Worm (Caenorhabditis elegans): Measurements from ENCODE around the gene F47B8.18.

F47B8.18 gene

ce11 chrV:14320730-14321319 lies 4.4 kb downstream of the F47B8.18 start:
- TF ChIP-seq sea-1 (GFP tag; conservative IDR thresholded peaks at IDR 0.05) (0 out of 2 replicates have a peak, but pooled peaks have one; percentile 21), aly-1 (tag; optimal IDR thresholded peaks at IDR 0.05) (no peak)

ce11 chrV:14320246-14320645 lies 5.0 kb downstream of the F47B8.18 start, which contains the start of gene F47B8.14:
Gene F47B8.14 (plus strand): TSS chrV:14320546.
- no peak for TF ChIP-seq pes-1 (GFP tag; IDR thresholded peaks at IDR 0.05)
- TF ChIP-seq hmbx-1 (tag; optimal IDR thresholded peaks at IDR 0.05), result no peak
- no peak for TF ChIP-seq tbx-37 (GFP tag; conservative IDR thresholded peaks at IDR 0.05)
- no peak for TF ChIP-seq hmg-4 (GFP tag; optimal IDR thresholded peaks at IDR 0.05)
- TF ChIP-seq flt-1 (GFP tag; IDR thresholded peaks at IDR 0.05), result no peak
- TF ChIP-seq ama-1 (optimal IDR thresholded peaks at IDR 0.05), result no peak
- no peak for TF ChIP-seq ceh-36 (tag; optimal IDR thresholded peaks at IDR 0.05)
- TF ChIP-seq tra-4 (tag; optimal IDR thresholded peaks at IDR 0.05), result no peak
- no peak for TF ChIP-seq scrt-1 (GFP tag; IDR thresholded peaks at IDR 0.05)
- no peak for TF ChIP-seq B0310.2 (tag; optimal IDR thresholded peaks at IDR 0.05)
- TF ChIP-seq aly-1 (tag; optimal IDR thresholded peaks at IDR 0.05), result no peak
- no peak for TF ChIP-seq sea-1 (GFP tag; conservative IDR thresholded peaks at IDR 0.05)
- TF ChIP-seq hnd-1 (tag; optimal IDR thresholded peaks at IDR 0.05), result no peak
- no peak for TF ChIP-seq F13C5.2 (tag; optimal IDR thresholded peaks at IDR 0.05)
- no peak for TF ChIP-seq tbx-11 (GFP tag; IDR thresholded peaks at IDR 0.05)
- no peak for TF ChIP-seq ceh-13 (GFP tag; optimal IDR thresholded peaks at IDR 0.05)
- TF ChIP-seq ets-7 (tag; optimal IDR thresholded peaks at IDR 0.05), result no peak

- TF ChIP-seq aly-1 (tag; optimal IDR thresholded peaks at IDR 0.05) (peak; percentile 55), F13C5.2 (tag; optimal IDR thresholded peaks at IDR 0.05) (no peak)
Measured at ce11 chrV:14319101-14319781, 6.0 kb downstream of the F47B8.18 start, which contains the start of gene F47B8.13. Gene F47B8.13 (minus strand): TSS chrV:14319731.

ce11 chrV:14317621-14318020 lies 7.6 kb downstream of the F47B8.18 start:
- TF ChIP-seq hmbx-1 (tag; optimal IDR thresholded peaks at IDR 0.05) (no peak), pes-1 (GFP tag; IDR thresholded peaks at IDR 0.05) (no peak), aly-1 (tag; optimal IDR thresholded peaks at IDR 0.05) (no peak), scrt-1 (GFP tag; IDR thresholded peaks at IDR 0.05) (no peak), F13C5.2 (tag; optimal IDR thresholded peaks at IDR 0.05) (no peak), hmg-4 (GFP tag; optimal IDR thresholded peaks at IDR 0.05) (no peak)

- TF ChIP-seq pes-1 (GFP tag; IDR thresholded peaks at IDR 0.05) (no peak), hmg-4 (GFP tag; optimal IDR thresholded peaks at IDR 0.05) (no peak), tbx-37 (GFP tag; conservative IDR thresholded peaks at IDR 0.05) (no peak), B0310.2 (tag; optimal IDR thresholded peaks at IDR 0.05) (no peak), tra-4 (tag; optimal IDR thresholded peaks at IDR 0.05) (no peak), hnd-1 (tag; optimal IDR thresholded peaks at IDR 0.05) (no peak), F13C5.2 (tag; optimal IDR thresholded peaks at IDR 0.05) (no peak), ama-1 (optimal IDR thresholded peaks at IDR 0.05) (no peak), aly-1 (tag; optimal IDR thresholded peaks at IDR 0.05) (no peak), hmbx-1 (tag; optimal IDR thresholded peaks at IDR 0.05) (no peak), flt-1 (GFP tag; IDR thresholded peaks at IDR 0.05) (no peak), ceh-13 (GFP tag; optimal IDR thresholded peaks at IDR 0.05) (no peak), tbx-11 (GFP tag; IDR thresholded peaks at IDR 0.05) (no peak), ets-7 (tag; optimal IDR thresholded peaks at IDR 0.05) (no peak), ceh-36 (tag; optimal IDR thresholded peaks at IDR 0.05) (no peak), scrt-1 (GFP tag; IDR thresholded peaks at IDR 0.05) (no peak)
Measured at ce11 chrV:14317204-14317603, 8.1 kb downstream of the F47B8.18 start.

ce11 chrV:14316525-14316924 lies 8.7 kb downstream of the F47B8.18 start, which contains the start of gene F47B8.2:
Gene F47B8.2 (minus strand): TSS chrV:14316625.
- TF ChIP-seq sea-1 (GFP tag; conservative IDR thresholded peaks at IDR 0.05), result no peak
- no peak for TF ChIP-seq hmbx-1 (tag; optimal IDR thresholded peaks at IDR 0.05)
- TF ChIP-seq ama-1 (optimal IDR thresholded peaks at IDR 0.05), result no peak
- TF ChIP-seq hnd-1 (tag; optimal IDR thresholded peaks at IDR 0.05), result no peak
- TF ChIP-seq hmg-4 (GFP tag; optimal IDR thresholded peaks at IDR 0.05), result no peak
- no peak for TF ChIP-seq tbx-37 (GFP tag; conservative IDR thresholded peaks at IDR 0.05)
- no peak for TF ChIP-seq F13C5.2 (tag; optimal IDR thresholded peaks at IDR 0.05)
- TF ChIP-seq flt-1 (GFP tag; IDR thresholded peaks at IDR 0.05), result no peak
- TF ChIP-seq B0310.2 (tag; optimal IDR thresholded peaks at IDR 0.05), result no peak
- no peak for TF ChIP-seq scrt-1 (GFP tag; IDR thresholded peaks at IDR 0.05)
- TF ChIP-seq pes-1 (GFP tag; IDR thresholded peaks at IDR 0.05), result no peak

ce11 chrV:14314236-14314635 lies 11.0 kb downstream of the F47B8.18 start, which contains the start of gene F47B8.1:
Gene F47B8.1 (minus strand): TSS chrV:14314336.
- TF ChIP-seq pes-1 (GFP tag; IDR thresholded peaks at IDR 0.05) (no peak), tra-4 (tag; optimal IDR thresholded peaks at IDR 0.05) (no peak), flt-1 (GFP tag; IDR thresholded peaks at IDR 0.05) (no peak), F13C5.2 (tag; optimal IDR thresholded peaks at IDR 0.05) (no peak), hmbx-1 (tag; optimal IDR thresholded peaks at IDR 0.05) (no peak), ceh-13 (GFP tag; optimal IDR thresholded peaks at IDR 0.05) (no peak), ama-1 (optimal IDR thresholded peaks at IDR 0.05) (no peak), sea-1 (GFP tag; conservative IDR thresholded peaks at IDR 0.05) (no peak), aly-1 (tag; optimal IDR thresholded peaks at IDR 0.05) (no peak), scrt-1 (GFP tag; IDR thresholded peaks at IDR 0.05) (no peak), hmg-4 (GFP tag; optimal IDR thresholded peaks at IDR 0.05) (no peak), B0310.2 (tag; optimal IDR thresholded peaks at IDR 0.05) (no peak), tbx-11 (GFP tag; IDR thresholded peaks at IDR 0.05) (no peak), ets-7 (tag; optimal IDR thresholded peaks at IDR 0.05) (no peak), tbx-37 (GFP tag; conservative IDR thresholded peaks at IDR 0.05) (no peak), hnd-1 (tag; optimal IDR thresholded peaks at IDR 0.05) (no peak), ceh-36 (tag; optimal IDR thresholded peaks at IDR 0.05) (no peak)

All from whole organism, early embryonic.